Fruit fly (Drosophila melanogaster): ENCODE results near the gene CG14692.

CG14692 gene

DNA sequence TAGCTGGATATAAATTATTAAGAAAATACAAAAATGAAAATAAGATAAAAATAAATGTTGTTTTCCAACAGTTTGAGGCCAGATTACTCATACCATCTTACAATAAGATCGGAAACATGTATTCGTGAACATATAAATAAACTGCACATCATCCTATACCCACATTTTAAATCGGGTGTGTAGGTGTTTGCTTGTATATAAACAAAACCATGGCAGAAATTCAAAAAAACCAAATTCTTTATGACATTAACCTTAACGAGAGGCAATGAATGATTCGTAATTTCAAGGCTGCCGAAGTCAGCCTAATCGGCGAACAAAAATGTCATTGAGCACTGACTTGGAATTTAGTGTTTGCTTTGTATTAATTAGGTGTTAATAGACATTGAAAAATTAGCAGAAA is 25.6 kb downstream of the CG14692 start (continued):
- no peak for TF ChIP-seq CTCF (GFP tag; optimal IDR thresholded peaks at IDR 0.05)
- TF ChIP-seq tll (GFP tag; optimal IDR thresholded peaks at IDR 0.05): no peak
- TF ChIP-seq CG17186 (GFP tag; optimal IDR thresholded peaks at IDR 0.05): no peak
- TF ChIP-seq Asciz (GFP tag; optimal IDR thresholded peaks at IDR 0.05): no peak
- no peak for TF ChIP-seq ind (GFP tag; optimal IDR thresholded peaks at IDR 0.05)
- TF ChIP-seq CG1602 (GFP tag; optimal IDR thresholded peaks at IDR 0.05): no peak

DNA sequence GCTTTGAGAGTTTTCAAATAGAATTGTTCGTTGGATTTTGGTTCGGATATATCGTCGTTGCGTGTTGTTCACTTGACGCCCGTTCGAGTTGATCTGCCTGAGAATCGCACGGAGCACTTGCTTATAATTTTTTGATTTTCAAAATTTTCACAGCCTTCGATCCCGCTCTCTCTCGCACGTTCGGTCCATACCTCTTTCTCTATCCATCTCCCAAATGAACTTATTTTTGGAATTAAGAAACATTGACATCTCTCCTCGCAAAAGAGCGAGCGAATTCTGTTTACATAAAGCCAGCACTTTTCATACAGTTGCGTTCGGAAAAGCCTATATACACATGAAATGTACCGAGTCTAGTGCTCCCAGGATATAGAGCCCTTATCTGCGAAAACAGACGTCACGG is 26.5 kb downstream of the CG14692 start, which contains the start of the genes CG45076, CG45078 and fau:
Gene CG45076 (minus strand): TSS at position 101 of the 400 bp plus-strand sequence.
Gene CG45078 (minus strand): TSS at position 101 of the 400 bp plus-strand sequence.
Gene fau (minus strand): TSS at position 101 of the 400 bp plus-strand sequence.
- TF ChIP-seq CG12769 (tag; optimal IDR thresholded peaks at IDR 0.05) (peak; percentile 33), cad (GFP tag; optimal IDR thresholded peaks at IDR 0.05) (no peak), CG17829 (tag; optimal IDR thresholded peaks at IDR 0.05) (no peak), sna (GFP tag; IDR thresholded peaks at IDR 0.05; ENCODE audit: partially characterized antibody) (no peak), Lhr (GFP tag; optimal IDR thresholded peaks at IDR 0.05) (no peak), CG12391 (tag; optimal IDR thresholded peaks at IDR 0.05) (no peak), CG14050 (GFP tag; IDR thresholded peaks at IDR 0.05) (no peak), CG11695 (GFP tag; IDR thresholded peaks at IDR 0.05) (0 out of 3 replicates have a peak, but pooled peaks have one; percentile 7), pho (GFP tag; optimal IDR thresholded peaks at IDR 0.05) (no peak), CG15269 (tag; optimal IDR thresholded peaks at IDR 0.05) (no peak), CG2199 (GFP tag; IDR thresholded peaks at IDR 0.05) (0 out of 3 replicates have a peak, but pooled peaks have one; percentile 11), ac (GFP tag; optimal IDR thresholded peaks at IDR 0.05) (no peak), Myb (GFP tag; optimal IDR thresholded peaks at IDR 0.05) (no peak), Oli (tag; optimal IDR thresholded peaks at IDR 0.05) (no peak), Abd-B (GFP tag; optimal IDR thresholded peaks at IDR 0.05) (no peak), CG3407 (GFP tag; optimal IDR thresholded peaks at IDR 0.05) (no peak), Sox102F (GFP tag; optimal IDR thresholded peaks at IDR 0.05) (no peak), Trl (optimal IDR thresholded peaks at IDR 0.05) (peak in 1 of 2 experiments; percentile 42), Trl (GFP tag; optimal IDR thresholded peaks at IDR 0.05) (no peak), CG11504 (tag; optimal IDR thresholded peaks at IDR 0.05) (no peak), C15 (GFP tag; IDR thresholded peaks at IDR 0.05) (0 out of 3 replicates have a peak, but pooled peaks have one; percentile 52), CG9876 (GFP tag; optimal IDR thresholded peaks at IDR 0.05) (no peak), NK7.1 (GFP tag; optimal IDR thresholded peaks at IDR 0.05) (no peak), CG8765 (GFP tag; IDR thresholded peaks at IDR 0.05) (no peak), corto (GFP tag; optimal IDR thresholded peaks at IDR 0.05) (no peak), btn (GFP tag; optimal IDR thresholded peaks at IDR 0.05) (no peak), pzg (GFP tag; optimal IDR thresholded peaks at IDR 0.05) (no peak), amos (GFP tag; IDR thresholded peaks at IDR 0.05; ENCODE audit: partially characterized antibody) (no peak), Nf-YA (GFP tag; IDR thresholded peaks at IDR 0.05) (no peak), CG31224 (GFP tag; IDR thresholded peaks at IDR 0.05) (no peak), CG34224 (GFP tag; IDR thresholded peaks at IDR 0.05; ENCODE audit: partially characterized antibody) (0 out of 3 replicates have a peak, but pooled peaks have one; percentile 27), phol (tag; optimal IDR thresholded peaks at IDR 0.05) (no peak), Pdp1 (GFP tag; optimal IDR thresholded peaks at IDR 0.05) (peak in 1 of 2 experiments; percentile 47), dimm (GFP tag; IDR thresholded peaks at IDR 0.05) (no peak), wor (GFP tag; IDR thresholded peaks at IDR 0.05) (no peak), CG17359 (tag; optimal IDR thresholded peaks at IDR 0.05) (no peak)
